Worm (Caenorhabditis elegans) whole organism, L1 larva: ENCODE data around the gene mgrn-1.

Experiments
- ceh-63 ChIP-seq: fragments of 200-800 bp; sonication (Bioruptor generic); optimal IDR thresholded peaks from 2 replicates; lab custom pipeline; 2018; ENCODE audit warnings: mild to moderate bottlenecking, missing genetic modification characterization, missing compliant biosample characterization
- hlh-4 ChIP-seq: sonication (generic microtip); optimal IDR thresholded peaks from 2 replicates; lab custom pipeline; 2016; ENCODE audit warnings: mild to moderate bottlenecking, missing genetic modification characterization, missing compliant biosample characterization
- irx-1 ChIP-seq: sonication (generic microtip); optimal IDR thresholded peaks from 2 replicates; lab custom pipeline; 2016; ENCODE audit warnings: missing genetic modification characterization, missing compliant biosample characterization
- mep-1 ChIP-seq: fragments of 150-350 bp; optimal IDR thresholded peaks from 2 replicates; lab custom pipeline; 2014; ENCODE audit warnings: missing biosample characterization, missing genetic modification characterization
- nhr-11 ChIP-seq: fragments of 150-350 bp; optimal IDR thresholded peaks from 2 replicates; lab custom pipeline; 2014; ENCODE audit warnings: missing biosample characterization, missing genetic modification characterization
- ztf-11 ChIP-seq, 2 experiments: sonication (generic microtip); optimal IDR thresholded peaks; 2 replicates each; lab custom pipeline; 2016 to 2017; ENCODE audit warnings: missing genetic modification characterization in 2 of 2, missing biosample characterization in 1 of 2, missing compliant biosample characterization in 1 of 2

DNA sequence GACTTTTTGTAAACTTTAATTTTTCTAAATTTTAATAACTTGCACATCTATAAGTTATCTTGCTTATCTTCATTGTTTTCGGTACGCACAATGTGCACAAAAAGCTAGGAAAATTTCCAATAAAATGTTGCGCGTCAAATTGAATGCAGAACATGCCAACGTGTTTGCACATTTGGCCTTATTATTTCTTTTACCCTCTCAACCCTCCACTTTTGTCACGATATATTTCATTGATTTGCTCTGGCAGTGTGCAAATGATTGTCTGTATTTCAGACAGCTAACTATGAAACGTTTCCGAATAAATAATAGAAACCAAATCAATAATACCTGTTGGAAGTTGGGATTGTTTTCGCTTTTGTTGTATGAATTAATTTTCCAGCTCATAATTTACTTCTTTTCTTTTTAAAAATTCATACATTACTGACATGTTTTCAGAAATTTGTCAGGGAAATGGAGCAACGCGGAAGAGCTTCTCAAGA is 38.2 kb upstream of the mgrn-1 start, which contains the start of gene wdr-5.2:
- TF ChIP-seq ceh-63 (GFP tag; lab: Kevin White, UChicago): no peak
- TF ChIP-seq hlh-4: no peak
- TF ChIP-seq ztf-11 (tag; optimal IDR thresholded peaks at IDR 0.05; lab: Kevin White, UChicago): no peak
- TF ChIP-seq irx-1 (tag; lab: Kevin White, UChicago): no peak
- no peak for TF ChIP-seq mep-1 (tag; lab: Kevin White, UChicago)
- no peak for TF ChIP-seq nhr-11 (tag; lab: Kevin White, UChicago)
